Fruit fly (Drosophila melanogaster): Measurements from ENCODE around the gene CG4892.

Gene CG4892

DNA sequence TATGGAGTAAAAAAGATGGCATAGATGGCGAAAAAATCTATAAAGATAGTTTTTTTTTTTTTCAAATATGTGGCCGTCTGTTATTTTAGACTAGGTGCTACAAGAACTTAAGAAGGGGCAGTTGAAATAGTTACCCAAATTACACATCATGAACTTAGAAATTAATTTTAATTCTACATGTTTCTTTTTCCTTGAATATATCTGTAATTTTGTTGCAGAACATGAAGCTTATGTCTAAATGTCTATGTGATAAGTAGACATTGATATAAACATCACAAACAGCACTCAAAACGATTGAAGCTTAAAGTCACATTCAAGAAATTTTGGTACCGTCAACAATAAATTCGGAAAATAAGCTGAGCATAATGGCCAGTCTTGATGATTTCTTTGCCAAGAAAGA, at the start of gene CG4892:
Gene CG4892 (plus strand): TSS at position 301 of the 400 bp plus-strand sequence.
- TF ChIP-seq Eip75B (GFP tag; optimal IDR thresholded peaks at IDR 0.05) (no peak), Gug (GFP tag; IDR thresholded peaks at IDR 0.05) (no peak), CG10669 (GFP tag; optimal IDR thresholded peaks at IDR 0.05) (no peak), fd59A (GFP tag; optimal IDR thresholded peaks at IDR 0.05) (no peak), cyc (GFP tag; optimal IDR thresholded peaks at IDR 0.05) (no peak), topi (GFP tag; optimal IDR thresholded peaks at IDR 0.05) (no peak), Sox102F (GFP tag; optimal IDR thresholded peaks at IDR 0.05) (no peak), CG11762 (GFP tag; optimal IDR thresholded peaks at IDR 0.05; ENCODE audit: insufficient read depth) (no peak), spab (GFP tag; optimal IDR thresholded peaks at IDR 0.05) (no peak)

DNA sequence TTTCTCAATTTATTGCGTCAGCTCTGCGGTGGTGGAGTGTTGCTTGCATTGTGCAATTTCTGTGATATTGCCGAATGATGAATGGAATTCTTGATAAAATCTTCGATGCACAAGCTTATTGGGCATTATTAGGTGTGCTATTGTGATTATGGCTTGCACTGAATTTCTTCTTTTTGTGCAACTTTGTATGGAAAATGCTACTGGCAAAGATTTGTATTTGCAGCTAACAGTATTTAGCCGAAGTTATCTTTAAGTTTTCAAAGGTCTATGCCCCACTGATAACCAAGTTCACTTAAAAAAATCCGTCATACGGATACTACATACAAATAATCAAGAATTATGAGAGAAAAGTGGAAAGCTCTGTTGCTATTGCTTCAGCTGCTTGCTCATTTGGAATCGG, 38.6 kb upstream of the CG4892 start, which contains the start of gene CG4891:
Gene CG4891 (plus strand): TSS at position 301 of the 400 bp plus-strand sequence.
- TF ChIP-seq achi (GFP tag; optimal IDR thresholded peaks at IDR 0.05), result no peak
- no peak for TF ChIP-seq CG9139 (GFP tag; optimal IDR thresholded peaks at IDR 0.05)
- TF ChIP-seq CG16779 (tag; optimal IDR thresholded peaks at IDR 0.05), result no peak
- no peak for TF ChIP-seq fd59A (GFP tag; optimal IDR thresholded peaks at IDR 0.05)
- no peak for TF ChIP-seq Ets21C (GFP tag; optimal IDR thresholded peaks at IDR 0.05)
- no peak for TF ChIP-seq CG7368 (GFP tag; optimal IDR thresholded peaks at IDR 0.05)
- no peak for TF ChIP-seq CG4318 (GFP tag; optimal IDR thresholded peaks at IDR 0.05)
- no peak for TF ChIP-seq cyc (GFP tag; optimal IDR thresholded peaks at IDR 0.05)

DNA sequence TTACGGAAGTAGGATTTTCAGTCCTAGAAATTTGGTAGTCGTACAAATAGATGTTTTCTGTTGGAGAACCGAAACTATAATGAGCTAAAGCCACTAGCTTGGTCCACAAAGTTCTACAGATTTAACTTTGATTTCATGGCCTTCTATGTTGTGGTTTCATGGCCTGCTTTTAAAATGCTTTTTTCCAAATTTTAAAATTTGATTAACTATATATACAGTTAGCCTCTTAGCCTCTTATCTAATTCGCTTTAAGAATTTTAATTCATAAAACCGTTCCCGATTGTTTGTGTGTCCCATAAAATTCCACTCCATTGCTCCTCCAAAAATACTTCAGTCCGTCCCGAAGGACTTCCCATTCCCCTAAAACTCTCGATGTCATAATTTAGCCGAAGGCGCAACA, 1.9 kb downstream of the CG4892 start, which contains the start of gene CG34168:
Gene CG34168 (minus strand): TSS at position 101 of the 400 bp plus-strand sequence.
- TF ChIP-seq Blimp-1 (GFP tag; optimal IDR thresholded peaks at IDR 0.05) (no peak), CG6808 (GFP tag; optimal IDR thresholded peaks at IDR 0.05) (no peak), Smox (GFP tag; optimal IDR thresholded peaks at IDR 0.05) (no peak), salr (GFP tag; optimal IDR thresholded peaks at IDR 0.05) (no peak), CG3919 (GFP tag; optimal IDR thresholded peaks at IDR 0.05) (no peak), CG8119 (GFP tag; IDR thresholded peaks at IDR 0.05) (no peak), CG11902 (GFP tag; optimal IDR thresholded peaks at IDR 0.05) (no peak), eg (GFP tag; IDR thresholded peaks at IDR 0.05) (no peak), CG10631 (GFP tag; optimal IDR thresholded peaks at IDR 0.05) (no peak), Ets96B (tag; optimal IDR thresholded peaks at IDR 0.05) (no peak), net (GFP tag; optimal IDR thresholded peaks at IDR 0.05) (no peak), CG32006 (GFP tag; optimal IDR thresholded peaks at IDR 0.05) (no peak), Hr38 (GFP tag; optimal IDR thresholded peaks at IDR 0.05) (no peak), CG10669 (GFP tag; optimal IDR thresholded peaks at IDR 0.05) (no peak), svp (GFP tag) (no peak)

DNA sequence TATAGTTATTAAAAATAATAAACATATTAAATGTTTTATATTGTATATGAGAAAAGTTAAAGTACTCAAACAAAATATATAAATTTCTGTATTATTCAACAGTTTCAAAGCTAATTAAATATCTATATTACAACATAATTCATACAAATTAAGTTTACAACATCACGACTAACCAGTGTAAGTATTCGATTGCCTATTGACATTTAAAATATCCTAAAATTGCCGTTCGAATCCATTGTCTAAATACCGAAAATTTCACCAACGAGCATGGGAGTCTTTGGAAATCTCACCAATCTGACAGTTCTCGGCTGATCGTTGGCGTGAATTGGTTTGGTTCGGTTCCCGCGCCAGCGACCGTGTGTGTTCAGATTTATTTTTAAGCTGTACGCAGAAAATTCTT, 32.2 kb downstream of the CG4892 start, which contains the start of gene Ca-alpha1D:
Gene Ca-alpha1D (plus strand): TSS at position 301 of the 400 bp plus-strand sequence.
- no peak for TF ChIP-seq Sox15 (GFP tag; optimal IDR thresholded peaks at IDR 0.05)
- no peak for TF ChIP-seq CG6163 (GFP tag; IDR thresholded peaks at IDR 0.05)
- no peak for TF ChIP-seq CG6792 (GFP tag; optimal IDR thresholded peaks at IDR 0.05)
- TF ChIP-seq esn (GFP tag; optimal IDR thresholded peaks at IDR 0.05), result no peak
- TF ChIP-seq Eip93F (GFP tag; optimal IDR thresholded peaks at IDR 0.05), result no peak
- TF ChIP-seq CG6276 (GFP tag; optimal IDR thresholded peaks at IDR 0.05), result no peak
- TF ChIP-seq CG8319 (GFP tag; optimal IDR thresholded peaks at IDR 0.05), result no peak
- TF ChIP-seq fd59A (GFP tag; optimal IDR thresholded peaks at IDR 0.05), result no peak
- TF ChIP-seq CG6854 (GFP tag; optimal IDR thresholded peaks at IDR 0.05), result no peak
- no peak for TF ChIP-seq Ets21C (GFP tag; optimal IDR thresholded peaks at IDR 0.05)
- TF ChIP-seq CG1621 (tag; optimal IDR thresholded peaks at IDR 0.05), result no peak
- TF ChIP-seq Lpt (GFP tag; optimal IDR thresholded peaks at IDR 0.05), result no peak
- no peak for TF ChIP-seq CG10669 (GFP tag; optimal IDR thresholded peaks at IDR 0.05)
- no peak for TF ChIP-seq spab (GFP tag; optimal IDR thresholded peaks at IDR 0.05)
- TF ChIP-seq CG34406 (GFP tag; optimal IDR thresholded peaks at IDR 0.05), result no peak
- TF ChIP-seq CG7368 (GFP tag; optimal IDR thresholded peaks at IDR 0.05), result no peak
- no peak for TF ChIP-seq CG8119 (GFP tag; IDR thresholded peaks at IDR 0.05)
